Worm (Caenorhabditis elegans) whole organism, L1 larva: Measurements from ENCODE around the gene wrt-2.
A peak's percentile ranks its signal among the peaks of the same experiment; 100 is the strongest.

Experiments used
- C16A3.4 ChIP-seq: fragments of 150-350 bp; optimal IDR thresholded peaks from 2 replicates; lab custom pipeline; 2014; ENCODE audit warnings: missing biosample characterization, missing genetic modification characterization
- C34B4.2 ChIP-seq: sonication (generic microtip); optimal IDR thresholded peaks from 2 replicates; lab custom pipeline; 2017; ENCODE audit warnings: mild to moderate bottlenecking, missing genetic modification characterization, missing compliant biosample characterization
- aly-2 ChIP-seq: fragments of 150-350 bp; optimal IDR thresholded peaks from 2 replicates; lab custom pipeline; 2014; ENCODE audit warnings: missing biosample characterization, missing genetic modification characterization
- ama-1 ChIP-seq: fragments of 150-350 bp; optimal IDR thresholded peaks from 2 replicates; lab custom pipeline; 2014
- ceh-63 ChIP-seq: fragments of 200-800 bp; sonication (Bioruptor generic); optimal IDR thresholded peaks from 2 replicates; lab custom pipeline; 2018; ENCODE audit warnings: mild to moderate bottlenecking, missing genetic modification characterization, missing compliant biosample characterization
- ces-1 ChIP-seq: fragments of 150-350 bp; optimal IDR thresholded peaks from 2 replicates; lab custom pipeline; 2014; ENCODE audit warnings: missing biosample characterization, missing genetic modification reagents, missing genetic modification characterization
- dpl-1 ChIP-seq, 3 experiments: fragments of 150-350 bp in 2 of 3; sonication (generic microtip) in 1 of 3; optimal IDR thresholded peaks; 2 replicates each; lab custom pipeline; 2014 to 2017; ENCODE audit warnings: missing biosample characterization in 3 of 3, missing genetic modification characterization in 3 of 3, missing genetic modification reagents in 3 of 3
- efl-1 ChIP-seq, 4 experiments: fragments of 150-350 bp; optimal IDR thresholded peaks in 3 of 4; peaks in 1 of 4; 1 replicate in 1 of 4; 2 replicates in 3 of 4; lab custom pipeline; 2014; ENCODE audit warnings: missing biosample characterization in 2 of 4, missing genetic modification characterization in 2 of 4, missing genetic modification reagents in 2 of 4
- efl-3 ChIP-seq: fragments of 200-800 bp; sonication (Bioruptor generic); optimal IDR thresholded peaks from 2 replicates; lab custom pipeline; 2018; ENCODE audit warnings: mild to moderate bottlenecking, missing genetic modification characterization, missing compliant biosample characterization
- egl-13 ChIP-seq: sonication (generic microtip); optimal IDR thresholded peaks from 2 replicates; lab custom pipeline; 2016; ENCODE audit warnings: missing genotype, missing genetic modification reagents, missing genetic modification characterization, missing compliant biosample characterization
- elt-2 ChIP-seq: sonication (generic microtip); optimal IDR thresholded peaks from 2 replicates; lab custom pipeline; 2016; ENCODE audit warnings: missing genetic modification characterization, mild to moderate bottlenecking, inconsistent platforms, missing compliant biosample characterization, missing genetic modification reagents
- elt-3 ChIP-seq, 6 experiments: fragments of 150-350 bp in 1 of 6; sonication (generic microtip); optimal IDR thresholded peaks; 2 replicates each; lab custom pipeline; 2017 to 2018; ENCODE audit warnings: missing biosample characterization in 6 of 6, missing genetic modification characterization in 6 of 6, inconsistent platforms in 1 of 6
- fkh-8 ChIP-seq: sonication (generic microtip); optimal IDR thresholded peaks from 2 replicates; lab custom pipeline; 2016; ENCODE audit warnings: mild to moderate bottlenecking, missing genetic modification characterization, missing compliant biosample characterization
- fos-1 ChIP-seq: fragments of 150-350 bp; optimal IDR thresholded peaks from 2 replicates; lab custom pipeline; 2014; ENCODE audit warnings: missing biosample characterization, missing genetic modification characterization
- grh-1 ChIP-seq: fragments of 200-800 bp; sonication (Bioruptor generic); IDR thresholded peaks from 2 replicates; pipeline ENCODE4 v1.3.6; 2022; ENCODE audit warnings: missing genetic modification reagents, missing genetic modification characterization, missing compliant biosample characterization
- hlh-17 ChIP-seq: fragments of 200-800 bp; sonication (Bioruptor generic); optimal IDR thresholded peaks from 2 replicates; lab custom pipeline; 2018; ENCODE audit warnings: missing genetic modification characterization, mild to moderate bottlenecking, missing compliant biosample characterization, moderate library complexity, borderline replicate concordance
- hpl-2 ChIP-seq: fragments of 150-350 bp; optimal IDR thresholded peaks from 2 replicates; lab custom pipeline; 2014; ENCODE audit warnings: missing biosample characterization, missing genetic modification reagents, missing genetic modification characterization
- jun-1 ChIP-seq: fragments of 150-350 bp; optimal IDR thresholded peaks from 2 replicates; lab custom pipeline; 2014; ENCODE audit warnings: missing biosample characterization, missing genetic modification reagents, missing genetic modification characterization
- lin-14 ChIP-seq: fragments of 200-800 bp; sonication (Bioruptor generic); optimal IDR thresholded peaks from 2 replicates; lab custom pipeline; 2018; ENCODE audit warnings: mild to moderate bottlenecking, missing genetic modification characterization, moderate library complexity, missing compliant biosample characterization
- lin-35 ChIP-seq, 2 experiments: fragments of 150-350 bp; optimal IDR thresholded peaks; 2 replicates each; lab custom pipeline; 2014; ENCODE audit warnings: missing biosample characterization in 2 of 2, missing genetic modification characterization in 2 of 2, missing genetic modification reagents in 2 of 2
- lin-39 ChIP-seq: fragments of 150-350 bp; optimal IDR thresholded peaks from 2 replicates; lab custom pipeline; 2014; ENCODE audit warnings: missing biosample characterization, missing genetic modification reagents, missing genetic modification characterization
- lsy-2 ChIP-seq, 2 experiments: fragments of 150-350 bp; optimal IDR thresholded peaks; 2 replicates each; lab custom pipeline; 2014; ENCODE audit warnings: missing biosample characterization in 2 of 2, missing genetic modification characterization in 2 of 2
- mef-2 ChIP-seq: fragments of 150-350 bp; optimal IDR thresholded peaks from 2 replicates; lab custom pipeline; 2014; ENCODE audit warnings: missing biosample characterization, missing genetic modification characterization
- mep-1 ChIP-seq: fragments of 150-350 bp; optimal IDR thresholded peaks from 2 replicates; lab custom pipeline; 2014; ENCODE audit warnings: missing biosample characterization, missing genetic modification characterization
- nhr-11 ChIP-seq: fragments of 150-350 bp; optimal IDR thresholded peaks from 2 replicates; lab custom pipeline; 2014; ENCODE audit warnings: missing biosample characterization, missing genetic modification characterization
- nhr-12 ChIP-seq: sonication (generic microtip); optimal IDR thresholded peaks from 2 replicates; lab custom pipeline; 2017; ENCODE audit warnings: missing biosample characterization, missing genetic modification characterization
- nhr-19 ChIP-seq: fragments of 200-800 bp; sonication (Bioruptor generic); conservative IDR thresholded peaks from 2 replicates; pipeline ENCODE4 v1.3.6; 2022; ENCODE audit warnings: missing genetic modification characterization, missing compliant biosample characterization
- nhr-237 ChIP-seq: fragments of 150-350 bp; optimal IDR thresholded peaks from 2 replicates; lab custom pipeline; 2014; ENCODE audit warnings: missing biosample characterization, missing genetic modification characterization
- nhr-47 ChIP-seq: sonication (generic microtip); optimal IDR thresholded peaks from 2 replicates; lab custom pipeline; 2016; ENCODE audit warnings: mild to moderate bottlenecking, missing genetic modification characterization, moderate library complexity, missing compliant biosample characterization
- nhr-76 ChIP-seq: sonication (generic microtip); optimal IDR thresholded peaks from 2 replicates; lab custom pipeline; 2017; ENCODE audit warnings: missing biosample characterization, missing genetic modification characterization
- nhr-84 ChIP-seq: sonication (generic microtip); optimal IDR thresholded peaks from 2 replicates; lab custom pipeline; 2017; ENCODE audit warnings: missing biosample characterization, missing genetic modification characterization
- nhr-85 ChIP-seq: sonication (generic microtip); peaks from one replicate; lab custom pipeline; 2016; ENCODE audit warnings: missing genetic modification characterization, inconsistent platforms, missing compliant biosample characterization
- nhr-90 ChIP-seq: sonication (generic microtip); optimal IDR thresholded peaks from 2 replicates; lab custom pipeline; 2016; ENCODE audit warnings: mild to moderate bottlenecking, missing genetic modification characterization, missing compliant biosample characterization; ENCODE audit not compliant: poor library complexity
- pag-3 ChIP-seq: sonication (generic microtip); optimal IDR thresholded peaks from 2 replicates; lab custom pipeline; 2017; ENCODE audit warnings: missing genetic modification characterization, mild to moderate bottlenecking, missing compliant biosample characterization, antibody characterized with exemption, borderline replicate concordance; ENCODE audit not compliant: insufficient read depth
- pax-3 ChIP-seq: fragments of 200-800 bp; sonication (Bioruptor generic); optimal IDR thresholded peaks from 2 replicates; lab custom pipeline; 2018; ENCODE audit warnings: mild to moderate bottlenecking, missing genetic modification characterization, moderate library complexity, missing compliant biosample characterization
- skn-1 ChIP-seq: fragments of 150-350 bp; optimal IDR thresholded peaks from 2 replicates; lab custom pipeline; 2014; ENCODE audit warnings: missing biosample characterization, missing genetic modification characterization
- sptf-1 ChIP-seq: fragments of 150-350 bp; optimal IDR thresholded peaks from 2 replicates; lab custom pipeline; 2014; ENCODE audit warnings: missing biosample characterization, missing genetic modification characterization
- tbx-2 ChIP-seq: sonication (generic microtip); optimal IDR thresholded peaks from 2 replicates; lab custom pipeline; 2016; ENCODE audit warnings: missing genetic modification characterization, missing compliant biosample characterization
- unc-130 ChIP-seq: fragments of 150-350 bp; optimal IDR thresholded peaks from 2 replicates; lab custom pipeline; 2017; ENCODE audit warnings: missing biosample characterization, missing genetic modification characterization, inconsistent platforms
- unc-30 ChIP-seq: sonication (generic microtip); optimal IDR thresholded peaks from 2 replicates; lab custom pipeline; 2017; ENCODE audit warnings: missing biosample characterization, missing genetic modification characterization
- unc-98 ChIP-seq: fragments of 200-800 bp; sonication (Bioruptor generic); IDR thresholded peaks from 2 replicates; pipeline ENCODE4 v1.3.6; 2022; ENCODE audit warnings: missing genetic modification characterization, missing compliant biosample characterization
- vab-15 ChIP-seq: sonication (generic microtip); optimal IDR thresholded peaks from 2 replicates; lab custom pipeline; 2017; ENCODE audit warnings: missing genotype, mild to moderate bottlenecking, missing genetic modification characterization, missing compliant biosample characterization
- xbp-1 ChIP-seq: sonication (generic microtip); optimal IDR thresholded peaks from 2 replicates; lab custom pipeline; 2016; ENCODE audit warnings: missing genetic modification characterization, missing compliant biosample characterization
- ztf-11 ChIP-seq, 2 experiments: sonication (generic microtip); optimal IDR thresholded peaks; 2 replicates each; lab custom pipeline; 2016 to 2017; ENCODE audit warnings: missing genetic modification characterization in 2 of 2, missing biosample characterization in 1 of 2, missing compliant biosample characterization in 1 of 2

The wrt-2 gene

DNA sequence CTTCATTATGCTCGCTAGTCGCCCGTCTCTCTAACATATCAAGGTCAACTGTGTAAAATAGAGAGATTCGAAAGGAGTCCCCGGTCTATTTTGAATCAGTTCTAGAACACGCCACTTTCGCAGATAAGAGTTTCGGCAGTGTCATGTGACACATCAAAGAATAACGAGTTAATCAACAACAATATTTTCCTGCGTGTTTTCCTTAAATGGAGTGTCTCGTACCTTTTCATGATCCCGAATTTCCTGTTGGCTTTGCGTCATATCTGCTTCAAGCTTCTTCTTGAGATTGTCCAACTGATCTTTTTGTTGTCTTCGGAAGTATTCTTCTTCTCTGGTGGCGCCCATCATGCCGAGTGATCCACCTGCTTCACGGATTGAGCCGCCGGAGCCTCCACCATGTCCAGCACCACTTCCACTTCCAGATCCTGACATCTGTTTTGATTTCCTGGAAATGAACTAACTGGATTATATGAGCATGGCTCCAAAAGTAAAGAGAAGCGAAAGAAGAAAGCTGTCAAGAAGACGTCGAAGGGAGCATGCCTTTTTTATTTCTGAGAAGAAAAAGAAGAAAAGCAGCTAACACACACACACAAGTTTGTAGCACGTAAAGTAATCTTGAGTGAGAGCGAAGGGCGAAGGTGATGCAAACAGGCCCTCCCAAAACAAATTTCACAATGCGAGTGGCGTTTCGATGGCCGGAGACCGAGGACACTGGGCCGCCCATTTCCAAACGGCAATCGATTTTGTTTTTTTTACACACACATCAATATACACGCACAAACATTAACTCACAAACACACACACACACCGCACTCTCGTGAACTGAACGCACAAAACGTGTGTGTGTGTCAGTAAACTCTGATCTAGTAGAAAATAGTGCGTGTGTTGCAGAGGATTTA lies 21.2 kb upstream of the wrt-2 start (continued):
- TF ChIP-seq lin-14 (GFP tag; lab: Kevin White, UChicago) (peak; percentile 59), aly-2 (peak; percentile 46), elt-3 (tag; optimal IDR thresholded peaks at IDR 0.05; lab: Kevin White, UChicago) (peak in 5 of 6 experiments; percentile 59 to 88 (median 74)), ama-1 (peak; percentile 39), nhr-90 (tag; lab: Kevin White, UChicago) (peak; percentile 72), fkh-8 (tag; lab: Kevin White, UChicago) (peak; percentile 36), efl-3 (GFP tag; lab: Kevin White, UChicago) (no peak), grh-1 (GFP tag; lab: Robert Waterston, UW) (peak; percentile 55), egl-13 (tag; lab: Kevin White, UChicago) (no peak), lin-39 (tag; lab: Kevin White, UChicago) (no peak), C16A3.4 (peak; percentile 54), hpl-2 (GFP tag; lab: Kevin White, UChicago) (no peak), dpl-1 (GFP tag; optimal IDR thresholded peaks at IDR 0.05; lab: Kevin White, UChicago) (no peak), ztf-11 (tag; optimal IDR thresholded peaks at IDR 0.05; lab: Kevin White, UChicago) (no peak), vab-15 (tag; lab: Kevin White, UChicago) (no peak), efl-1 (optimal IDR thresholded peaks at IDR 0.05; lab: Kevin White, UChicago) (peak in 1 of 2 experiments; percentile 4), efl-1 (GFP tag; optimal IDR thresholded peaks at IDR 0.05 in 1 of 2; lab: Kevin White, UChicago) (peak in 1 of 2 experiments; percentile 66), lin-35 (GFP tag; optimal IDR thresholded peaks at IDR 0.05; lab: Kevin White, UChicago) (peak in 1 of 2 experiments; percentile 58), ceh-63 (GFP tag; lab: Kevin White, UChicago) (peak; percentile 48), skn-1 (tag; lab: Kevin White, UChicago) (peak; percentile 11), tbx-2 (tag; lab: Kevin White, UChicago) (no peak), nhr-47 (tag; lab: Kevin White, UChicago) (peak; percentile 47), lsy-2 (tag; optimal IDR thresholded peaks at IDR 0.05; lab: Kevin White, UChicago) (peak in 1 of 2 experiments; percentile 27), hlh-17 (GFP tag; lab: Kevin White, UChicago) (no peak), nhr-85 (peak; percentile 89), C34B4.2 (tag; lab: Kevin White, UChicago) (no peak), jun-1 (tag; lab: Kevin White, UChicago) (no peak), nhr-19 (GFP tag; lab: Robert Waterston, UW) (peak; percentile 62), unc-30 (tag; lab: Kevin White, UChicago) (no peak), ces-1 (GFP tag; lab: Kevin White, UChicago) (no peak), fos-1 (tag; lab: Kevin White, UChicago) (peak; percentile 3), elt-2 (peak; percentile 42), nhr-84 (no peak), xbp-1 (tag; lab: Kevin White, UChicago) (peak; percentile 1), pax-3 (tag; lab: Kevin White, UChicago) (peak; percentile 27), unc-98 (GFP tag; lab: Robert Waterston, UW) (no peak), nhr-237 (tag; lab: Kevin White, UChicago) (no peak), unc-130 (tag; lab: Kevin White, UChicago) (peak; percentile 84), mep-1 (tag; lab: Kevin White, UChicago) (no peak), nhr-76 (no peak), sptf-1 (tag; lab: Kevin White, UChicago) (no peak), nhr-11 (no peak), nhr-12 (tag; lab: Kevin White, UChicago) (no peak), pag-3 (tag; lab: Kevin White, UChicago) (no peak), mef-2 (tag; lab: Kevin White, UChicago) (no peak)
